Worm (Caenorhabditis elegans) whole organism, L4 larva: ENCODE results near the gene cku-80.

Source experiments
- D1046.2 ChIP-seq: fragments of 200-800 bp; sonication (Bioruptor generic); IDR thresholded peaks from 2 replicates; pipeline ENCODE4 v1.3.6; 2022; ENCODE audit warnings: missing genetic modification characterization, missing compliant biosample characterization
- F10B5.3 ChIP-seq: sonication (generic microtip); optimal IDR thresholded peaks from 2 replicates; lab custom pipeline; 2016; ENCODE audit warnings: mild to moderate bottlenecking, missing genetic modification characterization, missing compliant biosample characterization
- F37D6.2 ChIP-seq: sonication (generic microtip); optimal IDR thresholded peaks from 2 replicates; lab custom pipeline; 2016; ENCODE audit warnings: mild to moderate bottlenecking, missing genetic modification characterization, missing compliant biosample characterization
- F44E2.7 ChIP-seq: fragments of 200-800 bp; sonication (Bioruptor generic); IDR thresholded peaks from 2 replicates; pipeline ENCODE4 v2.1.2; 2022; ENCODE audit warnings: missing genetic modification characterization, missing compliant biosample characterization
- F49E8.2 ChIP-seq: sonication (generic microtip); optimal IDR thresholded peaks from 2 replicates; lab custom pipeline; 2016; ENCODE audit warnings: missing compliant biosample characterization, mild to moderate bottlenecking, missing genetic modification characterization, borderline replicate concordance
- T20F7.1 ChIP-seq: fragments of 200-800 bp; sonication (Bioruptor generic); optimal IDR thresholded peaks from 2 replicates; lab custom pipeline; 2018; ENCODE audit warnings: mild to moderate bottlenecking, missing genetic modification characterization, missing compliant biosample characterization
- Y105C5A.15 ChIP-seq: fragments of 200-800 bp; sonication (Bioruptor generic); IDR thresholded peaks from 2 replicates; pipeline ENCODE4 v1.3.6; 2022; ENCODE audit warnings: missing genetic modification characterization, missing compliant biosample characterization
- ZK337.2 ChIP-seq: fragments of 200-800 bp; sonication (Bioruptor generic); IDR thresholded peaks from 2 replicates; pipeline ENCODE4 v1.3.6; 2022; ENCODE audit warnings: missing genetic modification reagents, missing genetic modification characterization, missing compliant biosample characterization
- ceh-44 ChIP-seq: fragments of 200-800 bp; sonication (Bioruptor generic); IDR thresholded peaks from 2 replicates; pipeline ENCODE4 v1.3.6; 2022; ENCODE audit warnings: missing genetic modification reagents, missing genetic modification characterization, missing compliant biosample characterization
- ctbp-1 ChIP-seq: fragments of 200-800 bp; sonication (Bioruptor generic); IDR thresholded peaks from 2 replicates; pipeline ENCODE4 v1.3.6; 2022; ENCODE audit warnings: missing genetic modification reagents, missing genetic modification characterization, missing compliant biosample characterization
- daf-16 ChIP-seq, 3 experiments: sonication (generic microtip); optimal IDR thresholded peaks; 2 replicates each; lab custom pipeline; 2016 to 2017; ENCODE audit warnings: missing genetic modification characterization in 3 of 3, missing genetic modification reagents in 3 of 3, mild to moderate bottlenecking in 2 of 3, missing compliant biosample characterization in 2 of 3, missing biosample characterization in 1 of 3, moderate library complexity in 1 of 3
- dmd-6 ChIP-seq: fragments of 200-800 bp; sonication (Bioruptor generic); IDR thresholded peaks from 2 replicates; pipeline ENCODE4 v1.3.6; 2022; ENCODE audit warnings: missing genetic modification reagents, missing genetic modification characterization, missing compliant biosample characterization
- dve-1 ChIP-seq: sonication (generic microtip); optimal IDR thresholded peaks from 2 replicates; lab custom pipeline; 2017; ENCODE audit warnings: antibody characterized with exemption, mild to moderate bottlenecking, missing genetic modification characterization, missing compliant biosample characterization; ENCODE audit not compliant: insufficient read depth
- gei-8 ChIP-seq: fragments of 200-800 bp; sonication (Bioruptor generic); optimal IDR thresholded peaks from 2 replicates; lab custom pipeline; 2018; ENCODE audit warnings: mild to moderate bottlenecking, missing genetic modification characterization, missing compliant biosample characterization
- hif-1 ChIP-seq, 2 experiments: sonication (generic microtip); optimal IDR thresholded peaks; 2 replicates each; lab custom pipeline; 2016 to 2017; ENCODE audit warnings: missing compliant biosample characterization in 2 of 2, missing genetic modification characterization in 2 of 2, missing genetic modification reagents in 2 of 2, missing genotype in 2 of 2, mild to moderate bottlenecking in 1 of 2
- hmg-1.1 ChIP-seq: fragments of 200-800 bp; sonication (Bioruptor generic); IDR thresholded peaks from 2 replicates; pipeline ENCODE4 v1.3.6; 2022; ENCODE audit warnings: missing genetic modification reagents, missing genetic modification characterization, missing compliant biosample characterization
- lim-7 ChIP-seq: fragments of 200-800 bp; sonication (Bioruptor generic); IDR thresholded peaks from 2 replicates; pipeline ENCODE4 v1.3.6; 2022; ENCODE audit warnings: missing genetic modification characterization, missing compliant biosample characterization
- lin-1 ChIP-seq: fragments of 200-800 bp; sonication (Bioruptor generic); IDR thresholded peaks from 2 replicates; pipeline ENCODE4 v1.3.6; 2022; ENCODE audit warnings: missing genetic modification reagents, missing genetic modification characterization, missing compliant biosample characterization
- lin-13 ChIP-seq: fragments of 150-350 bp; optimal IDR thresholded peaks from 2 replicates; lab custom pipeline; 2014; ENCODE audit warnings: missing biosample characterization, missing genetic modification reagents, missing genetic modification characterization
- lin-29 ChIP-seq: fragments of 200-800 bp; sonication (Bioruptor generic); IDR thresholded peaks from 2 replicates; pipeline ENCODE4 v1.3.6; 2022; ENCODE audit warnings: missing genetic modification reagents, missing genetic modification characterization, missing compliant biosample characterization
- lir-3 ChIP-seq: sonication (generic microtip); optimal IDR thresholded peaks from 2 replicates; lab custom pipeline; 2016; ENCODE audit warnings: mild to moderate bottlenecking, missing genetic modification characterization, missing compliant biosample characterization
- lsy-2 ChIP-seq, 2 experiments: fragments of 150-350 bp in 1 of 2; sonication (generic microtip) in 1 of 2; optimal IDR thresholded peaks; 2 replicates each; lab custom pipeline; 2014 to 2017; ENCODE audit warnings: missing biosample characterization in 2 of 2, missing genetic modification characterization in 2 of 2
- madf-5 ChIP-seq, 2 experiments: fragments of 200-800 bp; sonication (Bioruptor generic); IDR thresholded peaks; 2 replicates each; pipeline ENCODE4 v1.3.6; 2022; ENCODE audit warnings: missing compliant biosample characterization in 2 of 2, missing genetic modification characterization in 2 of 2
- madf-9 ChIP-seq: fragments of 200-800 bp; sonication (Bioruptor generic); conservative IDR thresholded peaks from 2 replicates; pipeline ENCODE4 v1.3.6; 2022; ENCODE audit warnings: missing genetic modification reagents, missing genetic modification characterization, missing compliant biosample characterization
- mdt-29 ChIP-seq: fragments of 200-800 bp; sonication (Bioruptor generic); IDR thresholded peaks from 2 replicates; pipeline ENCODE4 v1.3.6; 2022; ENCODE audit warnings: missing genetic modification reagents, missing genetic modification characterization, missing compliant biosample characterization
- mep-1 ChIP-seq: fragments of 150-350 bp; sonication (generic microtip); optimal IDR thresholded peaks from 3 replicates; lab custom pipeline; 2014; ENCODE audit warnings: missing biosample characterization, missing genetic modification characterization
- mxl-3 ChIP-seq: fragments of 200-800 bp; sonication (Bioruptor generic); optimal IDR thresholded peaks from 2 replicates; lab custom pipeline; 2018; ENCODE audit warnings: mild to moderate bottlenecking, missing genetic modification characterization, missing compliant biosample characterization
- nhr-25 ChIP-seq: sonication (generic microtip); optimal IDR thresholded peaks from 2 replicates; lab custom pipeline; 2017; ENCODE audit warnings: missing genetic modification characterization, mild to moderate bottlenecking, missing compliant biosample characterization, antibody characterized with exemption, moderate library complexity, borderline replicate concordance; ENCODE audit not compliant: insufficient read depth
- nhr-28 ChIP-seq: fragments of 150-350 bp; optimal IDR thresholded peaks from 2 replicates; lab custom pipeline; 2014; ENCODE audit warnings: missing biosample characterization, missing genetic modification characterization
- nhr-48 ChIP-seq: sonication (generic microtip); optimal IDR thresholded peaks from 2 replicates; lab custom pipeline; 2016; ENCODE audit warnings: mild to moderate bottlenecking, missing genetic modification characterization, missing compliant biosample characterization
- php-3 ChIP-seq: fragments of 200-800 bp; sonication (Bioruptor generic); IDR thresholded peaks from 2 replicates; pipeline ENCODE4 v1.3.6; 2022; ENCODE audit warnings: missing genetic modification reagents, missing genetic modification characterization, missing compliant biosample characterization
- saeg-2 ChIP-seq: fragments of 200-800 bp; sonication (Bioruptor generic); IDR thresholded peaks from 2 replicates; pipeline ENCODE4 v1.3.6; 2022; ENCODE audit warnings: missing genetic modification reagents, missing genetic modification characterization, missing compliant biosample characterization
- set-16 ChIP-seq: fragments of 200-800 bp; sonication (Bioruptor generic); IDR thresholded peaks from 2 replicates; pipeline ENCODE4 v1.3.6; 2022; ENCODE audit warnings: missing genetic modification reagents, missing genetic modification characterization, missing compliant biosample characterization
- snpc-1.2 ChIP-seq: fragments of 200-800 bp; sonication (Bioruptor generic); IDR thresholded peaks from 2 replicates; pipeline ENCODE4 v1.3.6; 2022; ENCODE audit warnings: missing genetic modification reagents, missing genetic modification characterization, missing compliant biosample characterization
- spr-3 ChIP-seq: fragments of 200-800 bp; sonication (Bioruptor generic); optimal IDR thresholded peaks from 2 replicates; lab custom pipeline; 2018; ENCODE audit warnings: mild to moderate bottlenecking, missing genetic modification characterization, missing compliant biosample characterization
- tra-1 ChIP-seq: fragments of 200-800 bp; sonication (Bioruptor generic); IDR thresholded peaks from 2 replicates; pipeline ENCODE4 v1.3.6; 2022; ENCODE audit warnings: missing genetic modification reagents, missing genetic modification characterization, missing compliant biosample characterization
- vab-7 ChIP-seq: fragments of 200-800 bp; sonication (Bioruptor generic); IDR thresholded peaks from 2 replicates; pipeline ENCODE4 v1.3.6; 2022; ENCODE audit warnings: missing genetic modification reagents, missing genetic modification characterization, missing compliant biosample characterization
- zfp-3 ChIP-seq: fragments of 200-800 bp; sonication (Bioruptor generic); conservative IDR thresholded peaks from 2 replicates; pipeline ENCODE4 v1.3.6; 2022; ENCODE audit warnings: missing genetic modification reagents, missing genetic modification characterization, missing compliant biosample characterization
- zip-11 ChIP-seq: fragments of 200-800 bp; sonication (Bioruptor generic); IDR thresholded peaks from 2 replicates; pipeline ENCODE4 v1.3.6; 2022; ENCODE audit warnings: missing genetic modification characterization, missing compliant biosample characterization

Gene cku-80

ce11 chrIII:4378600-4379293, 40.9 kb upstream of the cku-80 start (continued):
- peak; percentile 2 for TF ChIP-seq F49E8.2 (tag; lab: Kevin White, UChicago)
- peak; percentile 43 for TF ChIP-seq dve-1 (tag; lab: Kevin White, UChicago)
- TF ChIP-seq gei-8 (GFP tag; lab: Kevin White, UChicago): peak; percentile 41
- TF ChIP-seq nhr-28 (tag; lab: Kevin White, UChicago): peak; percentile 18
- 0 out of 2 replicates have a peak, but pooled peaks have one; percentile 17 for TF ChIP-seq mdt-29
- TF ChIP-seq F37D6.2 (tag; lab: Kevin White, UChicago): peak; percentile 34
- 0 out of 2 replicates have a peak, but pooled peaks have one; percentile 43 for TF ChIP-seq vab-7 (GFP tag; lab: Robert Waterston, UW)
- TF ChIP-seq set-16 (GFP tag; lab: Robert Waterston, UW): peak; percentile 91
- TF ChIP-seq ctbp-1 (GFP tag; lab: Robert Waterston, UW): peak; percentile 69
- 0 out of 2 replicates have a peak, but pooled peaks have one; percentile 34 for TF ChIP-seq zfp-3 (GFP tag; lab: Robert Waterston, UW)
- peak in 1 of 2 experiments; percentile 48 for TF ChIP-seq daf-16 (GFP tag; optimal IDR thresholded peaks at IDR 0.05; lab: Kevin White, UChicago)
- TF ChIP-seq daf-16 (tag; optimal IDR thresholded peaks at IDR 0.05; lab: Kevin White, UChicago): peak; percentile 40
- peak; percentile 57 for TF ChIP-seq T20F7.1 (GFP tag; lab: Kevin White, UChicago)
- peak; percentile 46; the same call in 1 of the 2 replicates for TF ChIP-seq zip-11 (GFP tag; lab: Robert Waterston, UW)
- peak; percentile 38 for TF ChIP-seq lin-13 (GFP tag; lab: Kevin White, UChicago)
- TF ChIP-seq lin-29 (GFP tag; lab: Robert Waterston, UW): 0 out of 2 replicates have a peak, but pooled peaks have one; percentile 16
- TF ChIP-seq mxl-3 (GFP tag; lab: Kevin White, UChicago): peak; percentile 48
- TF ChIP-seq tra-1: peak; percentile 64
- peak; percentile 48 for TF ChIP-seq php-3
- peak; percentile 46 to 62; a peak in 1 of 4 replicates for TF ChIP-seq madf-5 (GFP tag; IDR thresholded peaks at IDR 0.05; lab: Robert Waterston, UW)
- TF ChIP-seq nhr-48 (tag; lab: Kevin White, UChicago): peak; percentile 77
- peak; percentile 37; the same call in 1 of the 2 replicates for TF ChIP-seq ceh-44
- peak in 1 of 2 experiments; percentile 64 for TF ChIP-seq lsy-2 (tag; optimal IDR thresholded peaks at IDR 0.05; lab: Kevin White, UChicago)
- TF ChIP-seq saeg-2 (GFP tag; lab: Robert Waterston, UW): 0 out of 2 replicates have a peak, but pooled peaks have one; percentile 68
- 0 out of 2 replicates have a peak, but pooled peaks have one; percentile 12 for TF ChIP-seq Y105C5A.15 (GFP tag; lab: Robert Waterston, UW)
- peak; percentile 63 for TF ChIP-seq lin-1 (GFP tag; lab: Robert Waterston, UW)
- TF ChIP-seq lim-7 (GFP tag; lab: Robert Waterston, UW): peak; percentile 65
- TF ChIP-seq spr-3: peak; percentile 44
- TF ChIP-seq lir-3 (tag; lab: Kevin White, UChicago): peak; percentile 75
- TF ChIP-seq ZK337.2 (GFP tag; lab: Robert Waterston, UW): peak; percentile 70; the same call in 1 of the 2 replicates
- TF ChIP-seq F44E2.7 (GFP tag; lab: Robert Waterston, UW): peak; percentile 68; the same call in 1 of the 2 replicates
- peak; percentile 68 for TF ChIP-seq F10B5.3
- peak; percentile 30; the same call in 1 of the 2 replicates for TF ChIP-seq snpc-1.2 (GFP tag; lab: Robert Waterston, UW)
- peak; percentile 8; the same call in 1 of the 2 replicates for TF ChIP-seq D1046.2
- peak; percentile 79 for TF ChIP-seq nhr-25
- peak; percentile 63 for TF ChIP-seq dmd-6 (GFP tag; lab: Robert Waterston, UW)
- TF ChIP-seq madf-9 (GFP tag; lab: Robert Waterston, UW): peak; percentile 56; the same call in 1 of the 2 replicates
- peak; percentile 88 for TF ChIP-seq hmg-1.1 (GFP tag; lab: Robert Waterston, UW)
- TF ChIP-seq hif-1 (tag; optimal IDR thresholded peaks at IDR 0.05; lab: Kevin White, UChicago): peak in 1 of 2 experiments; percentile 54
- TF ChIP-seq mep-1 (tag; lab: Kevin White, UChicago): peak; percentile 72
